Worm (Caenorhabditis elegans) whole organism, L2 larva: ENCODE data around the gene C06E7.2.

Source experiments
- C34F6.9 ChIP-seq: fragments of 150-350 bp; optimal IDR thresholded peaks from 2 replicates; lab custom pipeline; 2014; ENCODE audit warnings: missing biosample characterization, missing genetic modification characterization
- Y55F3AM.14 ChIP-seq: fragments of 200-800 bp; sonication (Bioruptor generic); optimal IDR thresholded peaks from 2 replicates; lab custom pipeline; 2018; ENCODE audit warnings: mild to moderate bottlenecking, missing genetic modification characterization, missing compliant biosample characterization
- alr-1 ChIP-seq: fragments of 150-350 bp; optimal IDR thresholded peaks from 2 replicates; lab custom pipeline; 2014; ENCODE audit warnings: missing biosample characterization, missing genetic modification characterization
- aly-2 ChIP-seq: fragments of 150-350 bp; optimal IDR thresholded peaks from 2 replicates; lab custom pipeline; 2014; ENCODE audit warnings: missing biosample characterization, missing genetic modification characterization
- ama-1 ChIP-seq: fragments of 150-350 bp; optimal IDR thresholded peaks from 2 replicates; lab custom pipeline; 2018; ENCODE audit warnings: inconsistent platforms
- ceh-16 ChIP-seq: fragments of 150-350 bp; optimal IDR thresholded peaks from 2 replicates; lab custom pipeline; 2014; ENCODE audit warnings: missing biosample characterization, missing genetic modification characterization
- crh-2 ChIP-seq: sonication (generic microtip); optimal IDR thresholded peaks from 2 replicates; lab custom pipeline; 2017; ENCODE audit warnings: missing biosample characterization, missing genetic modification characterization
- dmd-4 ChIP-seq: sonication (generic microtip); optimal IDR thresholded peaks from 2 replicates; lab custom pipeline; 2017; ENCODE audit warnings: missing biosample characterization, missing genetic modification characterization
- elt-1 ChIP-seq: fragments of 150-350 bp; optimal IDR thresholded peaks from 2 replicates; lab custom pipeline; 2014; ENCODE audit warnings: missing biosample characterization, missing genetic modification characterization
- elt-3 ChIP-seq: sonication (generic microtip); optimal IDR thresholded peaks from 2 replicates; lab custom pipeline; 2017; ENCODE audit warnings: missing biosample characterization, missing genetic modification characterization
- gmeb-1 ChIP-seq: fragments of 150-350 bp; optimal IDR thresholded peaks from 2 replicates; lab custom pipeline; 2014; ENCODE audit warnings: missing biosample characterization, missing genetic modification characterization
- lin-13 ChIP-seq: fragments of 150-350 bp; optimal IDR thresholded peaks from 2 replicates; lab custom pipeline; 2014; ENCODE audit warnings: missing biosample characterization, missing genetic modification reagents, missing genetic modification characterization
- lin-39 ChIP-seq: fragments of 150-350 bp; optimal IDR thresholded peaks from 2 replicates; lab custom pipeline; 2014; ENCODE audit warnings: missing biosample characterization, missing genetic modification reagents, missing genetic modification characterization
- lsy-2 ChIP-seq, 2 experiments: fragments of 150-350 bp in 1 of 2; sonication (generic microtip) in 1 of 2; optimal IDR thresholded peaks; 2 replicates each; lab custom pipeline; 2014 to 2017; ENCODE audit warnings: missing biosample characterization in 2 of 2, missing genetic modification characterization in 2 of 2
- mab-5 ChIP-seq: fragments of 150-350 bp; optimal IDR thresholded peaks from 2 replicates; lab custom pipeline; 2014; ENCODE audit warnings: missing biosample characterization, missing genetic modification characterization
- mdl-1 ChIP-seq, 2 experiments: fragments of 150-350 bp in 1 of 2; sonication (generic microtip) in 1 of 2; optimal IDR thresholded peaks; 2 replicates each; lab custom pipeline; 2017; ENCODE audit warnings: missing biosample characterization in 2 of 2, missing genetic modification characterization in 2 of 2
- nhr-10 ChIP-seq: sonication (generic microtip); optimal IDR thresholded peaks from 2 replicates; lab custom pipeline; 2017; ENCODE audit warnings: missing biosample characterization, missing genetic modification characterization
- nhr-129 ChIP-seq: fragments of 150-350 bp; optimal IDR thresholded peaks from 2 replicates; lab custom pipeline; 2014; ENCODE audit warnings: missing biosample characterization, missing genetic modification characterization
- nhr-21 ChIP-seq: fragments of 150-350 bp; optimal IDR thresholded peaks from 2 replicates; lab custom pipeline; 2014; ENCODE audit warnings: missing biosample characterization, missing genetic modification characterization
- nhr-237 ChIP-seq: fragments of 150-350 bp; optimal IDR thresholded peaks from 2 replicates; lab custom pipeline; 2014; ENCODE audit warnings: missing biosample characterization, missing genetic modification characterization
- nhr-6 ChIP-seq: fragments of 150-350 bp; optimal IDR thresholded peaks from 2 replicates; lab custom pipeline; 2014; ENCODE audit warnings: missing biosample characterization, missing genetic modification characterization
- peb-1 ChIP-seq: fragments of 150-350 bp; optimal IDR thresholded peaks from 2 replicates; lab custom pipeline; 2014; ENCODE audit warnings: missing biosample characterization, missing genetic modification characterization
- skn-1 ChIP-seq: sonication (generic microtip); optimal IDR thresholded peaks from 2 replicates; lab custom pipeline; 2017; ENCODE audit warnings: missing biosample characterization, missing genetic modification characterization
- sma-3 ChIP-seq: sonication (generic microtip); optimal IDR thresholded peaks from 2 replicates; lab custom pipeline; 2016; ENCODE audit warnings: missing genetic modification reagents, missing genetic modification characterization, missing compliant biosample characterization
- sma-9 ChIP-seq, 2 experiments: fragments of 150-350 bp in 1 of 2; sonication (generic microtip) in 1 of 2; optimal IDR thresholded peaks; 2 replicates each; lab custom pipeline; 2014 to 2016; ENCODE audit warnings: missing genetic modification characterization in 2 of 2, mild to moderate bottlenecking in 1 of 2, missing biosample characterization in 1 of 2, missing compliant biosample characterization in 1 of 2, missing genetic modification reagents in 1 of 2, moderate library complexity in 1 of 2
- snpc-4 ChIP-seq: fragments of 150-350 bp; optimal IDR thresholded peaks from 2 replicates; lab custom pipeline; 2014; ENCODE audit warnings: missing biosample characterization, missing genetic modification characterization
- unc-39 ChIP-seq: fragments of 150-350 bp; optimal IDR thresholded peaks from 2 replicates; lab custom pipeline; 2014; ENCODE audit warnings: missing biosample characterization, missing genetic modification characterization
- unc-55 ChIP-seq: fragments of 150-350 bp; sonication (generic microtip); optimal IDR thresholded peaks from 3 replicates; lab custom pipeline; 2014; ENCODE audit warnings: missing biosample characterization, missing genetic modification reagents, missing genetic modification characterization
- zag-1 ChIP-seq: fragments of 150-350 bp; optimal IDR thresholded peaks from 2 replicates; lab custom pipeline; 2014; ENCODE audit warnings: missing biosample characterization, missing genetic modification characterization
- ztf-1 ChIP-seq: fragments of 200-800 bp; sonication (Bioruptor generic); conservative IDR thresholded peaks from 2 replicates; pipeline ENCODE4 v1.3.6; 2022; ENCODE audit warnings: missing genetic modification characterization, missing compliant biosample characterization
- ztf-11 ChIP-seq: sonication (generic microtip); optimal IDR thresholded peaks from 2 replicates; lab custom pipeline; 2017; ENCODE audit warnings: missing biosample characterization, missing genetic modification characterization
- ztf-4 ChIP-seq: fragments of 150-350 bp; optimal IDR thresholded peaks from 2 replicates; lab custom pipeline; 2014; ENCODE audit warnings: missing biosample characterization, missing genetic modification characterization

C06E7.2 gene

DNA sequence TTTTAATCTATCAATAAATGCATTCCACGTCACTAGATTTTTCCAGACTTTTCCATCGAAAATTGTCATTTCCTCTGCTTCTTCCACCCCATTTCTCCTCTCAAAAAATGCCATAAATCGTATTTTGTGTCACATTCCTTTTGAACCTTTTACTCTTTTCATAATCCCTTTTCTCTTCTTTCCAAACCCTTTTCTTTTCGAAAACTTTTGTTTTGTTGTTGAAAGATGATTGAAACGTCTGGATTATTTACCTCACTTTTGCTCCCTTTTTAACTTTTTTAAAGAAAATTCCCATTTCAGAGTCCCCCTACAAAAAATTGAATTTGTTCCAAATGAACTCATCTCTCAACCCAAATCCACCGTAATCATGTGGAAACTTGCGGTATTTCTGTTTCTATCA lies at the start of gene C06E7.2:
Gene C06E7.2, plus strand, starts transcription at position 301 of the 400 bp plus-strand sequence.
- TF ChIP-seq ceh-16 (tag; lab: Kevin White, UChicago) (no peak), unc-55 (GFP tag; lab: Kevin White, UChicago) (peak; percentile 68), mab-5 (tag; lab: Kevin White, UChicago) (peak; percentile 59)

ce11 chrIV:5790993-5791392 lies 48.3 kb upstream of the C06E7.2 start, which contains the start of gene C31H1.2:
Gene C31H1.2 (plus strand): TSS chrIV:5791293.
- TF ChIP-seq nhr-237 (no peak), mab-5 (tag; lab: Kevin White, UChicago) (no peak), snpc-4 (tag; lab: Kevin White, UChicago) (no peak), skn-1 (tag; lab: Kevin White, UChicago) (no peak), unc-55 (GFP tag; lab: Kevin White, UChicago) (no peak), alr-1 (tag; lab: Kevin White, UChicago) (no peak), crh-2 (tag; lab: Kevin White, UChicago) (no peak), C34F6.9 (tag; lab: Kevin White, UChicago) (no peak)

DNA sequence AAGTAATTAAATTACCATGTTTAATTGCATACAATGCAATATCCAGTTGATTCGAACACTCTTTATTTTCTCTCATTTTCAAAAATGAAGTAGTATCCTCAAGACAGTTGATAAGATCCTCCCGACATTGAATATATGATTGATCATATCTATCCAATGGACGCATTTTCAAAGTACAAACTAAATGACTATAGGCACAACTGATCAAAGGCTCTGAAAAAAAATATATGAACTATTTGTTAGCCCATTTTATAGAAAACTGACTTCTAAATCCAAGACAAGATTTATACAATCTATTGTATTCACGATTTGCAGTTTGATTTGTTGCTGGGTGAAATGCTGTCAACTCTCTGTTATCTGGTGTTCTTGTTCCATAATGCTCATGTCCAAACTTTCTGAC lies 43.8 kb upstream of the C06E7.2 start:
- TF ChIP-seq nhr-21 (no peak), ztf-1 (GFP tag; lab: Robert Waterston, UW) (no peak), lsy-2 (tag; optimal IDR thresholded peaks at IDR 0.05; lab: Kevin White, UChicago) (no peak), nhr-237 (no peak), gmeb-1 (tag; lab: Kevin White, UChicago) (no peak), ceh-16 (tag; lab: Kevin White, UChicago) (no peak), ztf-4 (tag; lab: Kevin White, UChicago) (no peak)
- TF ChIP-seq, all 48 proteins: peak for 0

ce11 chrIV:5796694-5797093 lies 42.6 kb upstream of the C06E7.2 start, which contains the start of gene C31H1.5:
Gene C31H1.5 (minus strand): TSS chrIV:5796794.
- TF ChIP-seq sma-3 (GFP tag; lab: Kevin White, UChicago) = no peak
- TF ChIP-seq sma-9 (GFP tag; optimal IDR thresholded peaks at IDR 0.05; lab: Kevin White, UChicago) = no peak
- TF ChIP-seq sma-9 (tag; optimal IDR thresholded peaks at IDR 0.05; lab: Kevin White, UChicago) = no peak
- TF ChIP-seq Y55F3AM.14 = no peak
- no peak for TF ChIP-seq nhr-6 (tag; lab: Kevin White, UChicago)
- no peak for TF ChIP-seq C34F6.9 (tag; lab: Kevin White, UChicago)
- TF ChIP-seq ztf-1 (GFP tag; lab: Robert Waterston, UW) = no peak
- no peak for TF ChIP-seq gmeb-1 (tag; lab: Kevin White, UChicago)
- TF ChIP-seq aly-2 = no peak
- no peak for TF ChIP-seq ztf-4 (tag; lab: Kevin White, UChicago)
- TF ChIP-seq elt-3 = no peak
- no peak for TF ChIP-seq dmd-4 (tag; lab: Kevin White, UChicago)
- TF ChIP-seq zag-1 (tag; lab: Kevin White, UChicago) = no peak
- no peak for TF ChIP-seq peb-1 (tag; lab: Kevin White, UChicago)
- TF ChIP-seq mab-5 (tag; lab: Kevin White, UChicago) = no peak
- no peak for TF ChIP-seq ztf-11 (tag; lab: Kevin White, UChicago)

- TF ChIP-seq dmd-4 (tag; lab: Kevin White, UChicago) (no peak), nhr-10 (no peak), gmeb-1 (tag; lab: Kevin White, UChicago) (no peak), C34F6.9 (tag; lab: Kevin White, UChicago) (no peak), ztf-4 (tag; lab: Kevin White, UChicago) (no peak), nhr-129 (tag; lab: Kevin White, UChicago) (no peak), sma-3 (GFP tag; lab: Kevin White, UChicago) (no peak), snpc-4 (tag; lab: Kevin White, UChicago) (no peak), alr-1 (tag; lab: Kevin White, UChicago) (no peak), unc-39 (tag; lab: Kevin White, UChicago) (no peak), lin-13 (GFP tag; lab: Kevin White, UChicago) (no peak), ama-1 (no peak), elt-1 (no peak), mdl-1 (tag; optimal IDR thresholded peaks at IDR 0.05; lab: Kevin White, UChicago) (no peak), ztf-1 (GFP tag; lab: Robert Waterston, UW) (no peak), lin-39 (tag; lab: Kevin White, UChicago) (no peak), mab-5 (tag; lab: Kevin White, UChicago) (no peak), lsy-2 (tag; optimal IDR thresholded peaks at IDR 0.05; lab: Kevin White, UChicago) (no peak), aly-2 (no peak)
Measured at ce11 chrIV:5797153-5797552, 42.1 kb upstream of the C06E7.2 start, which contains the start of gene C31H1.1. Gene C31H1.1 (plus strand): TSS chrIV:5797453.
